Worm (Caenorhabditis elegans) whole organism, early embryonic: ENCODE measurements around the gene C26F1.1.

Source experiments
- B0310.2 ChIP-seq: sonication (generic microtip); optimal IDR thresholded peaks from 2 replicates; lab custom pipeline; 2016; ENCODE audit warnings: mild to moderate bottlenecking, missing genetic modification characterization, missing compliant biosample characterization
- aly-1 ChIP-seq: sonication (generic microtip); optimal IDR thresholded peaks from 2 replicates; lab custom pipeline; 2016; ENCODE audit warnings: missing genetic modification characterization, missing compliant biosample characterization
- ama-1 ChIP-seq: fragments of 150-350 bp; optimal IDR thresholded peaks from 2 replicates; lab custom pipeline; 2014
- ceh-36 ChIP-seq: sonication (generic microtip); optimal IDR thresholded peaks from 2 replicates; lab custom pipeline; 2016; ENCODE audit warnings: missing genetic modification characterization, inconsistent platforms, missing compliant biosample characterization
- ets-7 ChIP-seq: sonication (generic microtip); optimal IDR thresholded peaks from 2 replicates; lab custom pipeline; 2016; ENCODE audit warnings: missing genotype, missing genetic modification characterization, missing compliant biosample characterization
- flt-1 ChIP-seq: fragments of 200-800 bp; sonication (Bioruptor generic); IDR thresholded peaks from 2 replicates; pipeline ENCODE4 v1.3.6; 2022; ENCODE audit warnings: missing genetic modification characterization, missing compliant biosample characterization
- hmbx-1 ChIP-seq: sonication (generic microtip); optimal IDR thresholded peaks from 2 replicates; lab custom pipeline; 2016; ENCODE audit warnings: mild to moderate bottlenecking, missing genetic modification characterization, missing compliant biosample characterization
- hmg-4 ChIP-seq: fragments of 200-800 bp; sonication (Bioruptor generic); optimal IDR thresholded peaks from 2 replicates; lab custom pipeline; 2018; ENCODE audit warnings: mild to moderate bottlenecking, missing genetic modification characterization, missing compliant biosample characterization
- hnd-1 ChIP-seq: sonication (generic microtip); optimal IDR thresholded peaks from 2 replicates; lab custom pipeline; 2016; ENCODE audit warnings: missing genetic modification characterization, missing compliant biosample characterization
- pes-1 ChIP-seq: fragments of 200-800 bp; sonication (Bioruptor generic); IDR thresholded peaks from 2 replicates; pipeline ENCODE4 v1.3.6; 2022; ENCODE audit warnings: missing genetic modification reagents, missing genetic modification characterization, missing compliant biosample characterization
- scrt-1 ChIP-seq: fragments of 200-800 bp; sonication (Bioruptor generic); IDR thresholded peaks from 2 replicates; pipeline ENCODE4 v1.3.6; 2022; ENCODE audit warnings: missing genetic modification characterization, missing compliant biosample characterization
- tbx-11 ChIP-seq: fragments of 200-800 bp; sonication (Bioruptor generic); IDR thresholded peaks from 2 replicates; pipeline ENCODE4 v1.3.6; 2022; ENCODE audit warnings: missing genetic modification characterization, missing compliant biosample characterization
- tbx-37 ChIP-seq: fragments of 200-800 bp; sonication (Bioruptor generic); conservative IDR thresholded peaks from 2 replicates; pipeline ENCODE4 v1.3.6; 2022; ENCODE audit warnings: missing genetic modification reagents, missing genetic modification characterization, missing compliant biosample characterization
- tra-4 ChIP-seq: sonication (generic microtip); optimal IDR thresholded peaks from 2 replicates; lab custom pipeline; 2017; ENCODE audit warnings: missing genetic modification characterization, missing compliant biosample characterization

- TF ChIP-seq ama-1 (lab: Kevin White, UChicago) (no peak), hnd-1 (no peak), tbx-11 (GFP tag; lab: Robert Waterston, UW) (no peak), B0310.2 (tag; lab: Kevin White, UChicago) (no peak), pes-1 (GFP tag; lab: Robert Waterston, UW) (no peak), tbx-37 (GFP tag; lab: Robert Waterston, UW) (no peak), aly-1 (no peak), flt-1 (GFP tag; lab: Robert Waterston, UW) (no peak), hmg-4 (GFP tag; lab: Kevin White, UChicago) (no peak), tra-4 (no peak), ceh-36 (no peak), scrt-1 (GFP tag; lab: Robert Waterston, UW) (no peak), hmbx-1 (tag; lab: Kevin White, UChicago) (no peak), ets-7 (tag; lab: Kevin White, UChicago) (no peak)
Measured at ce11 chrV:7819585-7819984, 34.4 kb downstream of the C26F1.1 start.
